Worm (Caenorhabditis elegans) whole organism, L3 larva: Measurements from ENCODE around the gene F26F4.2.

ENCODE experiments used
- ZK546.5 ChIP-seq: sonication (generic microtip); optimal IDR thresholded peaks from 2 replicates; lab custom pipeline; 2017; ENCODE audit warnings: missing biosample characterization, missing genetic modification characterization
- aly-2 ChIP-seq: fragments of 150-350 bp; optimal IDR thresholded peaks from 2 replicates; lab custom pipeline; 2014; ENCODE audit warnings: missing biosample characterization, missing genetic modification characterization
- ama-1 ChIP-seq: fragments of 150-350 bp; optimal IDR thresholded peaks from 2 replicates; lab custom pipeline; 2018
- daf-12 ChIP-seq: fragments of 150-350 bp; optimal IDR thresholded peaks from 2 replicates; lab custom pipeline; 2014; ENCODE audit warnings: missing biosample characterization, missing genetic modification reagents, missing genetic modification characterization
- egl-5 ChIP-seq: fragments of 150-350 bp; optimal IDR thresholded peaks from 2 replicates; lab custom pipeline; 2017; ENCODE audit warnings: missing biosample characterization, missing genetic modification reagents, missing genetic modification characterization, inconsistent platforms
- elt-1 ChIP-seq: fragments of 150-350 bp; optimal IDR thresholded peaks from 2 replicates; lab custom pipeline; 2014; ENCODE audit warnings: missing biosample characterization, missing genetic modification characterization
- elt-3 ChIP-seq, 3 experiments: fragments of 150-350 bp in 1 of 3; sonication (generic microtip) in 2 of 3; optimal IDR thresholded peaks; 2 replicates in 2 of 3; 4 replicates in 1 of 3; lab custom pipeline; 2014 to 2017; ENCODE audit warnings: missing biosample characterization in 3 of 3, missing genetic modification characterization in 3 of 3
- fkh-10 ChIP-seq: sonication (generic microtip); optimal IDR thresholded peaks from 2 replicates; lab custom pipeline; 2017; ENCODE audit warnings: missing biosample characterization, missing genetic modification reagents, missing genetic modification characterization
- fkh-2 ChIP-seq: fragments of 150-350 bp; optimal IDR thresholded peaks from 2 replicates; lab custom pipeline; 2014; ENCODE audit warnings: missing biosample characterization, missing genetic modification reagents, missing genetic modification characterization
- fos-1 ChIP-seq: fragments of 150-350 bp; optimal IDR thresholded peaks from 2 replicates; lab custom pipeline; 2014; ENCODE audit warnings: missing biosample characterization, missing genetic modification characterization
- hmg-11 ChIP-seq: sonication (generic microtip); optimal IDR thresholded peaks from 2 replicates; lab custom pipeline; 2016; ENCODE audit warnings: missing genetic modification characterization, missing compliant biosample characterization
- jun-1 ChIP-seq: fragments of 150-350 bp; optimal IDR thresholded peaks from 2 replicates; lab custom pipeline; 2014; ENCODE audit warnings: missing biosample characterization, missing genetic modification reagents, missing genetic modification characterization
- lin-15B ChIP-seq: fragments of 150-350 bp; optimal IDR thresholded peaks from 2 replicates; lab custom pipeline; 2014; ENCODE audit warnings: missing biosample characterization, missing genetic modification characterization
- lin-39 ChIP-seq: fragments of 150-350 bp; optimal IDR thresholded peaks from 2 replicates; lab custom pipeline; 2018; ENCODE audit warnings: missing biosample characterization, missing genetic modification reagents, missing genetic modification characterization
- lsy-12 ChIP-seq: sonication (generic microtip); optimal IDR thresholded peaks from 2 replicates; lab custom pipeline; 2016; ENCODE audit warnings: mild to moderate bottlenecking, missing genetic modification characterization, missing compliant biosample characterization
- mdl-1 ChIP-seq: fragments of 150-350 bp; optimal IDR thresholded peaks from 2 replicates; lab custom pipeline; 2014; ENCODE audit warnings: missing biosample characterization, missing genetic modification characterization
- mml-1 ChIP-seq: fragments of 150-350 bp; sonication (generic microtip); optimal IDR thresholded peaks from 3 replicates; lab custom pipeline; 2014; ENCODE audit warnings: missing biosample characterization, missing genetic modification characterization
- nfya-1 ChIP-seq: sonication (generic microtip); optimal IDR thresholded peaks from 2 replicates; lab custom pipeline; 2017; ENCODE audit warnings: missing genetic modification characterization, mild to moderate bottlenecking, missing compliant biosample characterization, antibody characterized with exemption, moderate library complexity; ENCODE audit not compliant: insufficient read depth
- nhr-11 ChIP-seq: fragments of 150-350 bp; optimal IDR thresholded peaks from 2 replicates; lab custom pipeline; 2014; ENCODE audit warnings: missing biosample characterization, missing genetic modification characterization
- nhr-12 ChIP-seq: fragments of 150-350 bp; optimal IDR thresholded peaks from 2 replicates; lab custom pipeline; 2014; ENCODE audit warnings: missing biosample characterization, missing genetic modification characterization
- nhr-25 ChIP-seq: sonication (generic microtip); optimal IDR thresholded peaks from 2 replicates; lab custom pipeline; 2017; ENCODE audit warnings: missing biosample characterization, missing genetic modification characterization
- nhr-43 ChIP-seq: sonication (generic microtip); optimal IDR thresholded peaks from 2 replicates; lab custom pipeline; 2016; ENCODE audit warnings: mild to moderate bottlenecking, missing genetic modification characterization, missing compliant biosample characterization; ENCODE audit not compliant: poor library complexity, severe bottlenecking
- nhr-67 ChIP-seq: fragments of 150-350 bp; optimal IDR thresholded peaks from 2 replicates; lab custom pipeline; 2014; ENCODE audit warnings: missing biosample characterization, missing genetic modification characterization
- nhr-76 ChIP-seq: fragments of 150-350 bp; sonication (generic microtip); optimal IDR thresholded peaks from 5 replicates; lab custom pipeline; 2014; ENCODE audit warnings: missing biosample characterization, missing genetic modification characterization
- nhr-77 ChIP-seq: fragments of 150-350 bp; optimal IDR thresholded peaks from 2 replicates; lab custom pipeline; 2014; ENCODE audit warnings: missing biosample characterization, missing genetic modification characterization
- pqm-1 ChIP-seq: fragments of 150-350 bp; optimal IDR thresholded peaks from 2 replicates; lab custom pipeline; 2017; ENCODE audit warnings: missing biosample characterization, missing genetic modification characterization, inconsistent platforms
- sea-2 ChIP-seq: fragments of 150-350 bp; sonication (generic microtip); optimal IDR thresholded peaks from 4 replicates; lab custom pipeline; 2014; ENCODE audit warnings: missing biosample characterization, missing genetic modification reagents, missing genetic modification characterization
- skn-1 ChIP-seq: fragments of 150-350 bp; optimal IDR thresholded peaks from 2 replicates; lab custom pipeline; 2014; ENCODE audit warnings: missing biosample characterization, missing genetic modification characterization
- tbx-2 ChIP-seq: sonication (generic microtip); optimal IDR thresholded peaks from 2 replicates; lab custom pipeline; 2016; ENCODE audit warnings: mild to moderate bottlenecking, missing genetic modification characterization, missing compliant biosample characterization
- unc-62 ChIP-seq: fragments of 150-350 bp; sonication (generic microtip); optimal IDR thresholded peaks from 4 replicates; lab custom pipeline; 2014; ENCODE audit warnings: missing biosample characterization, missing genetic modification reagents, missing genetic modification characterization
- ztf-11 ChIP-seq: fragments of 150-350 bp; optimal IDR thresholded peaks from 2 replicates; lab custom pipeline; 2014; ENCODE audit warnings: missing biosample characterization, missing genetic modification characterization

The F26F4.2 gene

ce11 chrIII:4910956-4911355 lies at the start of gene F26F4.2:
Gene F26F4.2 (plus strand): TSS chrIII:4911256.
- TF ChIP-seq nhr-11 (tag; lab: Kevin White, UChicago), result no peak
- TF ChIP-seq fkh-2, result no peak
- TF ChIP-seq tbx-2 (tag; lab: Kevin White, UChicago), result no peak
- no peak for TF ChIP-seq ZK546.5 (tag; lab: Kevin White, UChicago)
- no peak for TF ChIP-seq nhr-12 (tag; lab: Kevin White, UChicago)
- no peak for TF ChIP-seq egl-5
- no peak for TF ChIP-seq nfya-1 (tag; lab: Kevin White, UChicago)
- TF ChIP-seq skn-1 (tag; lab: Kevin White, UChicago), result no peak
- TF ChIP-seq lsy-12, result no peak
- no peak for TF ChIP-seq sea-2 (GFP tag; lab: Kevin White, UChicago)
- no peak for TF ChIP-seq ama-1 (lab: Kevin White, UChicago)
- no peak for TF ChIP-seq nhr-25 (tag; lab: Kevin White, UChicago)

- TF ChIP-seq daf-12 (tag; lab: Kevin White, UChicago) (no peak), lin-15B (tag; lab: Kevin White, UChicago) (peak; percentile 1)
Observed at ce11 chrIII:4861744-4862401, 49.2 kb upstream of the F26F4.2 start, which contains the start of the genes C35D10.10 and C35D10.5. Gene C35D10.10 (minus strand): TSS chrIII:4861794. Gene C35D10.5 (plus strand): TSS chrIII:4862351.

DNA sequence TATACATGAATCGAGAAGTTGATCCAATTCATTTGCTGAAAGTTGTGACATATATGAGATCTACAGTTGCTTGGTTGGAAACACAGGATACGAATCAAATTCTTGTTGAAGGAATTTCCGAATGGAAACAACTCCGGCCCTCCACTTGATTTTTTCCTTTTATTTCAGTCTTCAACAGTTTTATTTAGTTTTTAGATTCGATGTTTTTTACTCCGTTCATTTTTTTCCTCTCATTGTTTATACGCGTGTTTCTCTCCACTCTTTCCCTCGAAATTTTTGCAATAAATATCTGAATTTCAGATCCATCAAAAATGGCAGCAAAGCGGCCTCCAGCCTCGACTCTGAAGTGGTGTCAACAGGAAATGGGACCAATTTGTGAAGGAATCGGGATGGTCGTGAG lies 47.9 kb upstream of the F26F4.2 start, which contains the start of gene coq-8:
coq-8 (plus strand) TSS at position 301 of the 400 bp plus-strand sequence.
- TF ChIP-seq ztf-11 (tag; lab: Kevin White, UChicago) (no peak), unc-62 (GFP tag; lab: Kevin White, UChicago) (no peak), aly-2 (no peak), ZK546.5 (tag; lab: Kevin White, UChicago) (no peak), nhr-11 (tag; lab: Kevin White, UChicago) (no peak), nhr-43 (no peak), skn-1 (tag; lab: Kevin White, UChicago) (no peak), jun-1 (tag; lab: Kevin White, UChicago) (no peak), hmg-11 (tag; lab: Kevin White, UChicago) (no peak), sea-2 (GFP tag; lab: Kevin White, UChicago) (no peak), nhr-77 (tag; lab: Kevin White, UChicago) (no peak), pqm-1 (no peak), lin-15B (tag; lab: Kevin White, UChicago) (no peak), elt-3 (tag; optimal IDR thresholded peaks at IDR 0.05; lab: Kevin White, UChicago) (no peak), nhr-76 (no peak), fkh-10 (GFP tag; lab: Kevin White, UChicago) (no peak), tbx-2 (tag; lab: Kevin White, UChicago) (no peak)
- TF ChIP-seq, all 47 proteins: peak for 0

DNA sequence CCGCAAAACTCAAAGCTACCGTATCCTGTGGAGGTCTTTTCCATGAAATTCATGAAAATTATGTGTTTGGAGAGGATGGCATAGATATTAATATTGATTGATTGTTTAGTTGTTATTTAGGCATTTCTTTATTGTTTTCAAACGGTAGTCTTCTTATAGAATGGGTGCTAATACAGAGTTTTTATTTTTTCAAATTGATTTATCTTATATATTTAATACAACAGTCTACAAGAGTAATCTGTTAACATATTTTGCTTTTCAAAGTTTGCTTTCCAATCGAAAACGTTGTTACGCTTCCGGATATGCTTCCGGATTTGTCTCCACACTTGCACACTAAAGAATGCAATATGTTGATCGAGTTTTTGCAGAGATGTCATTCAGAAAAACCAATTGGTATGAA lies 44.3 kb upstream of the F26F4.2 start, which contains the start of gene C35D10.17:
C35D10.17 (plus strand) TSS at position 301 of the 400 bp plus-strand sequence.
- TF ChIP-seq nhr-25 (tag; lab: Kevin White, UChicago), result no peak

DNA sequence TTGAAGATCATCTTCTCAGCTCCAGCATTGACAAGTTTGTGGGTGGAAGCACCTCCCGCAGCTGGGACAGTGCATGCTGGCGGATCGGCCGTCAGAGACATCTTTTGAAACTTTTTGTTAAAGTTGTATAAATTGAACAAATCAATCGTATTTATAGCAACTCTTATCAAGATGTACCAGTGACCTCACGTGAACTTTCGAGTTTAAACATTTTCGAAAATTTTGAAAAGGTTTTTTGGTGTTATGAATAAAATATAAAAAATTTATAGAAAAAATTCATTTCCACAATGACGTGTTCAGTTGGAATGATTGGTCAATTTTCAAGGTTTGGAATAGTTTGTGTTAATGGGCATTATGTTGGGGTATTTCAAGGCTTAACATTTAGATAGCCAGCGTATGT lies 42.4 kb upstream of the F26F4.2 start, which contains the start of the genes msd-4 and C35D10.3:
msd-4 (minus strand) TSS at position 101 of the 400 bp plus-strand sequence.
C35D10.3 (plus strand) TSS at position 279 of the 400 bp plus-strand sequence.
- TF ChIP-seq aly-2 (no peak), lin-39 (tag; lab: Kevin White, UChicago) (no peak), lin-15B (tag; lab: Kevin White, UChicago) (no peak)
- TF ChIP-seq, all 47 proteins: peak for 0

DNA sequence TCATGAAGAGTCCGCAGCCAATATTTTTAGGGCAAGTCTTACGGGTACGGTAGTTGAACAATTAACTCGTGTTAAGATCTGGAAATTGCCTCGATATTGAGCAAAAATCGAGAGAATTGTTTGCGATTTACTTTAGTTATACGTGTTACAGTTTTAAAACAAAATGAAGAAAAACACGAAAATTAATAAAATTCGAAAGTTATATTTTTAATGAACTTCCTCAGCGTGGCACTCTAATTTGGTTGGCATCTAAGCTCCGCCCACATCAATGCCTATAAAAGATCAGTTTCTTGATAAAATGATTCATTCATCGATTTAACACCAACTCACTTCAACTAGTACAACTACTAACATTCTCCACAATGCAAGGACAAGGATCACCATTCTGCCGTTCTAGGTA lies 40.6 kb upstream of the F26F4.2 start, which contains the start of gene gipc-1:
gipc-1 (plus strand) TSS at position 301 of the 400 bp plus-strand sequence.
- no peak for TF ChIP-seq fos-1 (tag; lab: Kevin White, UChicago)
- no peak for TF ChIP-seq elt-1 (tag; lab: Kevin White, UChicago)
- TF ChIP-seq sea-2 (GFP tag; lab: Kevin White, UChicago), result no peak
- no peak for TF ChIP-seq ama-1 (lab: Kevin White, UChicago)
- TF ChIP-seq mdl-1 (tag; lab: Kevin White, UChicago), result no peak
- no peak for TF ChIP-seq nhr-67 (tag; lab: Kevin White, UChicago)
- TF ChIP-seq aly-2, result no peak
- TF ChIP-seq mml-1 (tag; lab: Kevin White, UChicago), result no peak
- no peak for TF ChIP-seq ZK546.5 (tag; lab: Kevin White, UChicago)
- no peak for TF ChIP-seq elt-3 (tag; optimal IDR thresholded peaks at IDR 0.05; lab: Kevin White, UChicago)
